Fruit fly (Drosophila melanogaster) whole organism, embryonic: Measurements from ENCODE around the gene Best3.

Experiments
- Adf1 ChIP-seq: fragments of 200-800 bp; sonication (Bioruptor generic); IDR thresholded peaks from 2 replicates; pipeline ENCODE4 v1.3.6; 2022; ENCODE audit warnings: missing biosample characterization, missing genetic modification characterization
- Bgb ChIP-seq: fragments of 200-800 bp; sonication (Bioruptor generic); IDR thresholded peaks from 2 replicates; pipeline ENCODE4 v1.3.6; 2022; ENCODE audit warnings: missing biosample characterization, missing genetic modification characterization; ENCODE audit not compliant: partially characterized antibody
- Blimp-1 ChIP-seq: fragments of 200-800 bp; sonication (Bioruptor generic); optimal IDR thresholded peaks from 3 replicates; lab custom pipeline; 2018; ENCODE audit warnings: missing biosample characterization, missing genetic modification characterization, mild to moderate bottlenecking, moderate library complexity, missing genetic modification reagents
- BtbVII ChIP-seq: fragments of 200-800 bp; sonication (Bioruptor generic); optimal IDR thresholded peaks from 3 replicates; lab custom pipeline; 2017; ENCODE audit warnings: missing biosample characterization, mild to moderate bottlenecking, missing genetic modification characterization
- CG12104 ChIP-seq: fragments of 200-800 bp; sonication (Bioruptor generic); optimal IDR thresholded peaks from 3 replicates; lab custom pipeline; 2016; ENCODE audit warnings: missing biosample characterization, missing genetic modification characterization
- CG12219 ChIP-seq: fragments of 200-800 bp; sonication (Bioruptor generic); optimal IDR thresholded peaks from 3 replicates; lab custom pipeline; 2018; ENCODE audit warnings: missing biosample characterization, mild to moderate bottlenecking, missing genetic modification characterization
- CG12236 ChIP-seq: fragments of 200-800 bp; sonication (Bioruptor generic); optimal IDR thresholded peaks from 2 replicates; lab custom pipeline; 2016; ENCODE audit warnings: missing biosample characterization, missing genetic modification characterization
- CG13287 ChIP-seq: fragments of 200-800 bp; sonication (Bioruptor generic); IDR thresholded peaks from 2 replicates; pipeline ENCODE4 v1.3.6; 2022; ENCODE audit warnings: missing biosample characterization, missing genetic modification characterization; ENCODE audit not compliant: partially characterized antibody
- CG13775 ChIP-seq: fragments of 200-800 bp; sonication (Bioruptor generic); optimal IDR thresholded peaks from 3 replicates; lab custom pipeline; 2017; ENCODE audit warnings: missing biosample characterization, mild to moderate bottlenecking, missing genetic modification characterization
- CG14710 ChIP-seq: fragments of 200-800 bp; sonication (Bioruptor generic); optimal IDR thresholded peaks from 3 replicates; lab custom pipeline; 2019; ENCODE audit warnings: missing biosample characterization, mild to moderate bottlenecking, missing genetic modification characterization, moderate library complexity
- CG15011 ChIP-seq: fragments of 200-800 bp; sonication (Bioruptor generic); optimal IDR thresholded peaks from 3 replicates; lab custom pipeline; 2018; ENCODE audit warnings: missing biosample characterization, mild to moderate bottlenecking, missing genetic modification characterization
- CG3065 ChIP-seq: fragments of 200-800 bp; sonication (Bioruptor generic); optimal IDR thresholded peaks from 2 replicates; lab custom pipeline; 2016; ENCODE audit warnings: missing biosample characterization, missing genetic modification characterization
- CG31224 ChIP-seq: fragments of 200-800 bp; sonication (Bioruptor generic); IDR thresholded peaks from 2 replicates; pipeline ENCODE4 v1.3.6; 2022; ENCODE audit warnings: missing biosample characterization, missing genetic modification characterization
- CG34422 ChIP-seq: fragments of 200-800 bp; sonication (Bioruptor generic); IDR thresholded peaks from 3 replicates; pipeline ENCODE4 v1.3.6; 2022; ENCODE audit warnings: missing biosample characterization, missing genetic modification characterization
- CG3847 ChIP-seq: fragments of 200-800 bp; sonication (Bioruptor generic); IDR thresholded peaks from 2 replicates; pipeline ENCODE4 v1.3.6; 2022; ENCODE audit warnings: missing biosample characterization, missing genetic modification characterization
- CG3995 ChIP-seq: fragments of 200-800 bp; sonication (Bioruptor generic); optimal IDR thresholded peaks from 3 replicates; lab custom pipeline; 2016; ENCODE audit warnings: missing biosample characterization, missing genetic modification characterization
- CG4328 ChIP-seq: fragments of 200-800 bp; sonication (Bioruptor generic); optimal IDR thresholded peaks from 3 replicates; lab custom pipeline; 2017; ENCODE audit warnings: missing biosample characterization, missing genetic modification reagents, missing genetic modification characterization
- CG4820 ChIP-seq: fragments of 200-800 bp; sonication (Bioruptor generic); optimal IDR thresholded peaks from 3 replicates; lab custom pipeline; 2016; ENCODE audit warnings: missing biosample characterization, missing genetic modification characterization
- CG6683 ChIP-seq: fragments of 200-800 bp; sonication (Bioruptor generic); optimal IDR thresholded peaks from 2 replicates; lab custom pipeline; 2017; ENCODE audit warnings: missing biosample characterization, mild to moderate bottlenecking, missing genetic modification characterization, missing genetic modification reagents
- CG6813 ChIP-seq: fragments of 200-800 bp; sonication (Bioruptor generic); optimal IDR thresholded peaks from 2 replicates; lab custom pipeline; 2017; ENCODE audit warnings: missing biosample characterization, missing genetic modification characterization, mild to moderate bottlenecking, moderate library complexity, missing genetic modification reagents
- CG9609 ChIP-seq: fragments of 200-800 bp; sonication (Bioruptor generic); optimal IDR thresholded peaks from 3 replicates; lab custom pipeline; 2016; ENCODE audit warnings: missing biosample characterization, missing genetic modification characterization
- CG9797 ChIP-seq: fragments of 200-800 bp; sonication (Bioruptor generic); optimal IDR thresholded peaks from 3 replicates; lab custom pipeline; 2018; ENCODE audit warnings: missing biosample characterization, mild to moderate bottlenecking, missing genetic modification characterization
- Dip2 ChIP-seq: fragments of 200-800 bp; sonication (Bioruptor generic); IDR thresholded peaks from 2 replicates; pipeline ENCODE4 v1.3.6; 2022; ENCODE audit warnings: missing biosample characterization, missing genetic modification characterization
- Ets97D ChIP-seq: fragments of 200-800 bp; sonication (Bioruptor generic); optimal IDR thresholded peaks from 3 replicates; lab custom pipeline; 2016; ENCODE audit warnings: missing biosample characterization, missing genetic modification characterization
- Gug ChIP-seq: fragments of 200-800 bp; sonication (Bioruptor generic); IDR thresholded peaks from 4 replicates; pipeline ENCODE4 v1.3.6; 2022; ENCODE audit warnings: missing biosample characterization, missing genetic modification characterization
- Rx ChIP-seq: fragments of 200-800 bp; sonication (Bioruptor generic); IDR thresholded peaks from 2 replicates; pipeline ENCODE4 v1.3.6; 2022; ENCODE audit warnings: missing biosample characterization, missing genetic modification characterization
- Stat92E ChIP-seq, 3 experiments: fragments of >200 bp in 2 of 3; fragments of 200-800 bp in 1 of 3; sonication (Bioruptor generic) in 1 of 3; optimal IDR thresholded peaks; 2 replicates each; lab custom pipeline; 2017 to 2019; ENCODE audit warnings: missing biosample characterization in 3 of 3, missing genetic modification characterization in 3 of 3, mild to moderate bottlenecking in 1 of 3, moderate library complexity in 1 of 3
- az2 ChIP-seq: fragments of 200-800 bp; sonication (Bioruptor generic); optimal IDR thresholded peaks from 3 replicates; lab custom pipeline; 2016; ENCODE audit warnings: missing biosample characterization, missing genetic modification characterization
- cad ChIP-seq: fragments of >200 bp; optimal IDR thresholded peaks from 2 replicates; lab custom pipeline; 2017; ENCODE audit warnings: missing biosample characterization, missing genetic modification characterization
- ci ChIP-seq: fragments of 200-800 bp; sonication (Bioruptor generic); IDR thresholded peaks from 3 replicates; pipeline ENCODE4 v1.3.6; 2022; ENCODE audit warnings: missing biosample characterization, missing genetic modification characterization
- crol ChIP-seq: fragments of 200-800 bp; sonication (Bioruptor generic); IDR thresholded peaks from 2 replicates; pipeline ENCODE4 v1.3.6; 2022; ENCODE audit warnings: missing biosample characterization, missing genetic modification characterization
- crp ChIP-seq, 2 experiments: fragments of 200-800 bp; sonication (Bioruptor generic); optimal IDR thresholded peaks; 2 replicates in 1 of 2; 3 replicates in 1 of 2; lab custom pipeline; 2017; ENCODE audit warnings: missing biosample characterization in 2 of 2, missing genetic modification characterization in 2 of 2, mild to moderate bottlenecking in 1 of 2, moderate library complexity in 1 of 2
- en ChIP-seq: fragments of 200-800 bp; sonication (Bioruptor generic); optimal IDR thresholded peaks from 2 replicates; lab custom pipeline; 2016; ENCODE audit warnings: missing biosample characterization, missing genetic modification characterization
- fd102C ChIP-seq: fragments of 200-800 bp; sonication (Bioruptor generic); optimal IDR thresholded peaks from 2 replicates; lab custom pipeline; 2018; ENCODE audit warnings: missing biosample characterization, mild to moderate bottlenecking, missing genetic modification characterization, moderate library complexity
- grau ChIP-seq: fragments of 200-800 bp; optimal IDR thresholded peaks from 3 replicates; lab custom pipeline; 2019; ENCODE audit warnings: missing biosample characterization, mild to moderate bottlenecking, missing genetic modification characterization, moderate library complexity
- her ChIP-seq: fragments of 200-800 bp; sonication (Bioruptor generic); optimal IDR thresholded peaks from 2 replicates; lab custom pipeline; 2016; ENCODE audit warnings: missing biosample characterization, missing genetic modification characterization
- jigr1 ChIP-seq: fragments of 200-800 bp; sonication (Bioruptor generic); IDR thresholded peaks from 3 replicates; pipeline ENCODE4 v1.3.6; 2022; ENCODE audit warnings: missing biosample characterization, missing genetic modification characterization
- jumu ChIP-seq: fragments of 200-800 bp; sonication (Bioruptor generic); optimal IDR thresholded peaks from 3 replicates; lab custom pipeline; 2016; ENCODE audit warnings: missing biosample characterization, missing genetic modification characterization
- nerfin-1 ChIP-seq: fragments of 200-800 bp; sonication (Bioruptor generic); optimal IDR thresholded peaks from 3 replicates; lab custom pipeline; 2019; ENCODE audit warnings: missing biosample characterization, mild to moderate bottlenecking, missing genetic modification characterization, moderate library complexity
- pros ChIP-seq: fragments of 200-800 bp; sonication (Bioruptor generic); optimal IDR thresholded peaks from 3 replicates; lab custom pipeline; 2019; ENCODE audit warnings: missing biosample characterization, mild to moderate bottlenecking, missing genetic modification characterization, moderate library complexity
- rib ChIP-seq: fragments of 200-800 bp; sonication (Bioruptor generic); IDR thresholded peaks from 2 replicates; pipeline ENCODE4 v1.3.6; 2022; ENCODE audit warnings: missing biosample characterization, missing genetic modification characterization
- sd ChIP-seq: fragments of 200-800 bp; sonication (Bioruptor generic); optimal IDR thresholded peaks from 3 replicates; lab custom pipeline; 2018; ENCODE audit warnings: missing biosample characterization, mild to moderate bottlenecking, missing genetic modification characterization, moderate library complexity
- shn ChIP-seq: fragments of 200-800 bp; sonication (Bioruptor generic); optimal IDR thresholded peaks from 3 replicates; lab custom pipeline; 2016; ENCODE audit warnings: missing biosample characterization, missing genetic modification characterization
- sisA ChIP-seq: fragments of 200-800 bp; sonication (Bioruptor generic); IDR thresholded peaks from 2 replicates; pipeline ENCODE4 v1.3.6; 2022; ENCODE audit warnings: missing biosample characterization, missing genetic modification characterization
- toy ChIP-seq: fragments of 200-800 bp; sonication (Bioruptor generic); IDR thresholded peaks from 2 replicates; pipeline ENCODE4 v1.3.6; 2022; ENCODE audit warnings: missing biosample characterization, missing genetic modification characterization
- twi ChIP-seq: fragments of 200-800 bp; optimal IDR thresholded peaks from 2 replicates; lab custom pipeline; 2019; ENCODE audit warnings: missing biosample characterization, mild to moderate bottlenecking, missing genetic modification characterization, moderate library complexity
- vfl ChIP-seq: fragments of 200-800 bp; sonication (Bioruptor generic); optimal IDR thresholded peaks from 2 replicates; lab custom pipeline; 2016; ENCODE audit warnings: missing biosample characterization, missing genetic modification characterization
- vvl ChIP-seq: fragments of 200-800 bp; sonication (Bioruptor generic); IDR thresholded peaks from 2 replicates; pipeline ENCODE4 v1.3.6; 2022; ENCODE audit warnings: missing biosample characterization, missing genetic modification characterization

Best3 gene

DNA sequence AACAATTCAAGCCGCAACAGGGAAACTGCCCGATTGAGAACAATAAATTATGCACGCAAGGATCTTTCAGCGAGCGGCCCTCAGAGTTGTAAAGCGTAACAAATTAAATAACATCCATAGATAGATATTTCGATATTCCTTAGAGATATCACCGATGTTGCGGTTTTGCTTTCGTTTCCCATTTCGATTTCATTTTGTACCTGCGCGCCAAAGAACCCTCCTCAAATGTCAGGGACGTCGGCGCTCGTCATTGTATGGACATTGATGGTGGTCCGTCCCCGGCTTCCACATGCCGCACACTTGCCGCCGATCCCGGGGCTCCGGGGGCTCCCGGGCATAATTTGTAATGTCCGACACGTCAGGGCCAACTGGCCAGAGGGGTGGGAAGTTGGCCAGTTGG is 49.5 kb upstream of the Best3 start (continued):
- TF ChIP-seq CG4820 (GFP tag; lab: Kevin White, UChicago), result no peak
- no peak for TF ChIP-seq Gug
- no peak for TF ChIP-seq CG13775 (GFP tag; lab: Kevin White, UChicago)
- TF ChIP-seq sisA (GFP tag; lab: Robert Waterston, UW), result no peak
- no peak for TF ChIP-seq CG3847
- TF ChIP-seq CG6683, result no peak
- TF ChIP-seq grau (tag; lab: Kevin White, UChicago), result no peak
- TF ChIP-seq az2 (GFP tag; lab: Kevin White, UChicago), result no peak
- no peak for TF ChIP-seq CG9797
- TF ChIP-seq Bgb (GFP tag; lab: Robert Waterston, UW), result no peak
- peak; percentile 65 for TF ChIP-seq twi (tag; lab: Kevin White, UChicago)
- TF ChIP-seq Blimp-1 (GFP tag; lab: Kevin White, UChicago), result peak; percentile 61

- no peak for TF ChIP-seq CG3995 (GFP tag; lab: Kevin White, UChicago)
- TF ChIP-seq pros (GFP tag; lab: Kevin White, UChicago), result peak; percentile 82
- TF ChIP-seq vvl, result no peak
- TF ChIP-seq en, result no peak
- TF ChIP-seq sd (tag; lab: Kevin White, UChicago), result peak; percentile 56
- no peak for TF ChIP-seq rib (GFP tag; lab: Robert Waterston, UW)
- peak; percentile 56 for TF ChIP-seq nerfin-1
- TF ChIP-seq CG12219 (GFP tag; lab: Kevin White, UChicago), result no peak
- no peak for TF ChIP-seq jigr1
These were observed 46.2 kb upstream of the Best3 start for dm6 chr3L:15348759-15349158.

- no peak for TF ChIP-seq Adf1 (GFP tag; lab: Robert Waterston, UW)
- no peak for TF ChIP-seq Rx (GFP tag; lab: Robert Waterston, UW)
- TF ChIP-seq CG4328, result peak; percentile 49
- no peak for TF ChIP-seq cad (GFP tag; lab: Kevin White, UChicago)
- no peak for TF ChIP-seq CG9609 (GFP tag; lab: Kevin White, UChicago)
- no peak for TF ChIP-seq crp (GFP tag; optimal IDR thresholded peaks at IDR 0.05; lab: Kevin White, UChicago)
- no peak for TF ChIP-seq Ets97D
- TF ChIP-seq crol, result peak; percentile 44; the same call in 1 of the 2 replicates
- TF ChIP-seq BtbVII (GFP tag; lab: Kevin White, UChicago), result peak; percentile 51
- TF ChIP-seq toy, result no peak
- TF ChIP-seq CG12236, result no peak
- TF ChIP-seq CG34422 (GFP tag; lab: Robert Waterston, UW), result no peak
- peak; percentile 47 for TF ChIP-seq CG6683
- no peak for TF ChIP-seq shn
- TF ChIP-seq CG31224 (GFP tag; lab: Robert Waterston, UW), result no peak
- TF ChIP-seq CG3065 (GFP tag; lab: Kevin White, UChicago), result peak; percentile 64
- TF ChIP-seq Dip2 (GFP tag; lab: Robert Waterston, UW), result no peak
- TF ChIP-seq jumu, result no peak
- TF ChIP-seq CG15011, result peak; percentile 51
- TF ChIP-seq CG12104 (GFP tag; lab: Kevin White, UChicago), result peak; percentile 57
- no peak for TF ChIP-seq vfl (GFP tag; lab: Kevin White, UChicago)
- TF ChIP-seq CG13287 (GFP tag; lab: Robert Waterston, UW), result no peak
- TF ChIP-seq her (GFP tag; lab: Kevin White, UChicago), result no peak
- peak; percentile 69 for TF ChIP-seq CG6813 (GFP tag; lab: Kevin White, UChicago)
- TF ChIP-seq fd102C, result peak; percentile 37
- TF ChIP-seq Stat92E (GFP tag; optimal IDR thresholded peaks at IDR 0.05; lab: Kevin White, UChicago), result peak in 1 of 3 experiments; percentile 43
- peak; percentile 89 for TF ChIP-seq CG14710 (tag; lab: Kevin White, UChicago)
- no peak for TF ChIP-seq ci
These were observed 45.3 kb upstream of the Best3 start for dm6 chr3L:15347695-15348465.
